Worm (Caenorhabditis elegans) whole organism, midembryonic: ENCODE data around the gene col-88.

Experiments
- T22C8.4 ChIP-seq: fragments of 200-800 bp; sonication (Bioruptor generic); IDR thresholded peaks from 2 replicates; pipeline ENCODE4 v1.3.6; 2022; ENCODE audit warnings: missing genetic modification characterization, missing compliant biosample characterization
- cog-1 ChIP-seq: sonication (generic microtip); optimal IDR thresholded peaks from 2 replicates; lab custom pipeline; 2016; ENCODE audit warnings: missing genetic modification characterization, missing compliant biosample characterization
- flt-1 ChIP-seq: fragments of 200-800 bp; sonication (Bioruptor generic); IDR thresholded peaks from 2 replicates; pipeline ENCODE4 v1.3.6; 2022; ENCODE audit warnings: missing genetic modification characterization, missing compliant biosample characterization
- klf-2 ChIP-seq: fragments of 200-800 bp; sonication (Bioruptor generic); conservative IDR thresholded peaks from 2 replicates; pipeline ENCODE4 v1.3.6; 2022; ENCODE audit warnings: missing genetic modification reagents, missing genetic modification characterization, missing compliant biosample characterization
- med-1 ChIP-seq: sonication (generic microtip); optimal IDR thresholded peaks from 2 replicates; lab custom pipeline; 2017; ENCODE audit warnings: missing genetic modification characterization, mild to moderate bottlenecking, missing compliant biosample characterization, antibody characterized with exemption, missing genetic modification reagents; ENCODE audit not compliant: insufficient read depth
- ref-1 ChIP-seq: fragments of 200-800 bp; sonication (Bioruptor generic); conservative IDR thresholded peaks from 2 replicates; pipeline ENCODE4 v1.3.6; 2022; ENCODE audit warnings: missing genetic modification reagents, missing genetic modification characterization, missing compliant biosample characterization
- tab-1 ChIP-seq: fragments of 200-800 bp; sonication (Bioruptor generic); IDR thresholded peaks from 2 replicates; pipeline ENCODE4 v1.3.6; 2022; ENCODE audit warnings: missing genetic modification characterization, missing compliant biosample characterization
- ztf-23 ChIP-seq: fragments of 200-800 bp; sonication (Bioruptor generic); IDR thresholded peaks from 2 replicates; pipeline ENCODE4 v1.3.6; 2022; ENCODE audit warnings: missing genetic modification reagents, missing genetic modification characterization, missing compliant biosample characterization
- ztf-29 ChIP-seq: fragments of 200-800 bp; sonication (Bioruptor generic); IDR thresholded peaks from 2 replicates; pipeline ENCODE4 v1.3.6; 2022; ENCODE audit warnings: missing genetic modification reagents, missing genetic modification characterization, missing compliant biosample characterization

DNA sequence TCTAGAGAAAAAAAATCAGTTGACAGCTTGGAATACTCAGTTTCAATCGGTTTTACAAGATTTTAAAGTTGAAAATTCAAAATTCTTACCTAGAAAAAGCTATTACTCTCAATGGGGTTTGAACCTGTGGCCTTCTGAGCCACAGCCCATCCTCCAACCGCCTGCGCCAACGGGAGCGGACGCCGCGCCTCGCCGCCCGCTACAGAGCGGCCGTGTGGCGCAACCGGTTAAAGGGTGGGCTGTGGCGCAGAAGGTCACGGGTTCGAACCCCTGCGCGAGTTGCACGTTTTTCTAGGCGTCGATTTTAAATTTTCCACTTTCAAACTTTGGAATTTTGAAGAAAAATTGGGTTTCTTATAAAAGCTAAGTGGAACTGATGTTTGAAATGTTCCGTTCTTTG lies 7.5 kb downstream of the col-88 start:
- TF ChIP-seq flt-1: 0 out of 2 replicates have a peak, but pooled peaks have one; percentile 9
- TF ChIP-seq cog-1 (tag; lab: Kevin White, UChicago): no peak
- TF ChIP-seq ref-1 (GFP tag; lab: Robert Waterston, UW): no peak
- no peak for TF ChIP-seq T22C8.4 (GFP tag; lab: Robert Waterston, UW)
- TF ChIP-seq ztf-23 (GFP tag; lab: Robert Waterston, UW): no peak
- TF ChIP-seq ztf-29: no peak
- TF ChIP-seq med-1 (GFP tag; lab: Kevin White, UChicago): no peak
- no peak for TF ChIP-seq tab-1 (GFP tag; lab: Robert Waterston, UW)
- no peak for TF ChIP-seq klf-2
